Fruit fly (Drosophila melanogaster): Measurements from ENCODE around the gene CG42821.

CG42821 gene

DNA sequence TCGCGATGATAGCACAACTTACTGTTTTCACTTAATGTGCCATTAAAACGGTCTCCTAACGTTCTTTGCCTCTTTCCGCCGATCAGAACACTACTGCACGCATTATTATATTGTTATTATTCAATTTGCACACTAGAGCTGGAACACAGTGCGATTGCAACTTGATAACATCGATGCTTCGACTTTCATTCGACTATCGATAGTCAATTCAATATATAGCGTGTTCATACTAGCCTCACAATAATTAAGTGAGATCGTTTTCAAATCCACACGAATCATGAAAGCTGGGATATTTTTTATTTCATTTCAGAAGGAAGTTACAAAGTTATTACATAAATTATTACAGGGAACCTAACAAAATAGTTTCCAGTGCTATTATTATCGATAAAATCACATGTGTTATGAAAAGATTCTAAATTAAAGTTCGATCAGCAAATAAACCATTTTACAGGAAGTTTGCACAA lies 11.6 kb upstream of the CG42821 start (continued):
- TF ChIP-seq CG1602 (GFP tag; optimal IDR thresholded peaks at IDR 0.05) (peak; percentile 22), Ets97D (GFP tag; optimal IDR thresholded peaks at IDR 0.05) (peak; percentile 45), Xbp1 (GFP tag; optimal IDR thresholded peaks at IDR 0.05) (peak; percentile 72), Awh (GFP tag; IDR thresholded peaks at IDR 0.05) (no peak), Dbx (GFP tag; IDR thresholded peaks at IDR 0.05) (peak; percentile 68; the same call in 2 of the 3 replicates), Mrtf (GFP tag; IDR thresholded peaks at IDR 0.05) (no peak), CG2712 (tag; optimal IDR thresholded peaks at IDR 0.05) (peak; percentile 52), HmgZ (tag; optimal IDR thresholded peaks at IDR 0.05) (peak; percentile 84), CG10366 (GFP tag; IDR thresholded peaks at IDR 0.05) (no peak; the same call in 1 of the 2 replicates), trem (tag; optimal IDR thresholded peaks at IDR 0.05) (peak; percentile 36), CG12219 (GFP tag; optimal IDR thresholded peaks at IDR 0.05) (no peak), Hand (GFP tag; optimal IDR thresholded peaks at IDR 0.05) (no peak), exex (tag; optimal IDR thresholded peaks at IDR 0.05) (peak; percentile 56), Mes4 (GFP tag; optimal IDR thresholded peaks at IDR 0.05) (peak; percentile 27), CG17186 (GFP tag; optimal IDR thresholded peaks at IDR 0.05) (peak; percentile 21), CG7556 (GFP tag; optimal IDR thresholded peaks at IDR 0.05) (peak; percentile 13), CG10565 (GFP tag; optimal IDR thresholded peaks at IDR 0.05) (no peak), MBD-R2 (GFP tag; IDR thresholded peaks at IDR 0.05) (peak; percentile 65), Taf1 (GFP tag; IDR thresholded peaks at IDR 0.05) (no peak), Asciz (GFP tag; optimal IDR thresholded peaks at IDR 0.05) (no peak), CG9609 (GFP tag; optimal IDR thresholded peaks at IDR 0.05) (peak; percentile 48), Dref (GFP tag; IDR thresholded peaks at IDR 0.05) (peak; percentile 92), ro (GFP tag; IDR thresholded peaks at IDR 0.05) (no peak), CG7745 (tag; optimal IDR thresholded peaks at IDR 0.05) (no peak), CG15514 (GFP tag; optimal IDR thresholded peaks at IDR 0.05) (peak; percentile 37), tx (GFP tag; optimal IDR thresholded peaks at IDR 0.05) (peak; percentile 44), gcm (GFP tag; optimal IDR thresholded peaks at IDR 0.05) (no peak), CG4854 (GFP tag; optimal IDR thresholded peaks at IDR 0.05) (no peak), dm (GFP tag; optimal IDR thresholded peaks at IDR 0.05) (peak; percentile 21), ssp (GFP tag; IDR thresholded peaks at IDR 0.05) (peak; percentile 97), pum (GFP tag; optimal IDR thresholded peaks at IDR 0.05) (peak; percentile 52), CG10267 (tag; optimal IDR thresholded peaks at IDR 0.05) (peak; percentile 16), Pdp1 (GFP tag; optimal IDR thresholded peaks at IDR 0.05) (peak; percentile 61 to 85), CG16863 (GFP tag; optimal IDR thresholded peaks at IDR 0.05) (no peak), CG6854 (GFP tag; optimal IDR thresholded peaks at IDR 0.05) (no peak), Ets65A (GFP tag) (no peak), CG17385 (GFP tag; optimal IDR thresholded peaks at IDR 0.05) (peak; percentile 60), Gsc (GFP tag; IDR thresholded peaks at IDR 0.05) (no peak), btn (GFP tag; optimal IDR thresholded peaks at IDR 0.05) (no peak), CG13287 (GFP tag; IDR thresholded peaks at IDR 0.05; ENCODE audit: partially characterized antibody) (peak; percentile 86), CG11696 (GFP tag; IDR thresholded peaks at IDR 0.05) (no peak), CG30403 (GFP tag; optimal IDR thresholded peaks at IDR 0.05) (peak; percentile 65), Vsx1 (GFP tag; optimal IDR thresholded peaks at IDR 0.05) (no peak), CG4328 (GFP tag; optimal IDR thresholded peaks at IDR 0.05) (no peak), tio (GFP tag; optimal IDR thresholded peaks at IDR 0.05) (peak; percentile 27), CG32767 (GFP tag; IDR thresholded peaks at IDR 0.05) (peak; percentile 23; the same call in 1 of the 2 replicates), CG12299 (tag; optimal IDR thresholded peaks at IDR 0.05) (no peak), CG18262 (tag; optimal IDR thresholded peaks at IDR 0.05) (peak; percentile 28), CG8359 (GFP tag; optimal IDR thresholded peaks at IDR 0.05; ENCODE audit: borderline replicate concordance) (no peak), CG4360 (GFP tag; IDR thresholded peaks at IDR 0.05) (no peak), pfk (GFP tag; optimal IDR thresholded peaks at IDR 0.05) (no peak)

All from whole organism, embryonic.